Fruit fly (Drosophila melanogaster) whole organism, wandering third instar larva: ENCODE results near the gene Cyp311a1.

Source experiments
- CG32264 ChIP-seq: fragments of 200-800 bp; sonication (Bioruptor generic); optimal IDR thresholded peaks from 2 replicates; lab custom pipeline; 2016; ENCODE audit warnings: missing biosample characterization, missing genetic modification characterization
- br ChIP-seq: fragments of 200-800 bp; sonication (Bioruptor generic); optimal IDR thresholded peaks from 2 replicates; lab custom pipeline; 2016; ENCODE audit warnings: missing biosample characterization, missing genetic modification characterization
- brk ChIP-seq: fragments of 200-800 bp; sonication (Bioruptor generic); optimal IDR thresholded peaks from 2 replicates; lab custom pipeline; 2016; ENCODE audit warnings: missing biosample characterization, mild to moderate bottlenecking, missing genetic modification characterization
- woc ChIP-seq: sonication (Bioruptor generic); optimal IDR thresholded peaks from 2 replicates; lab custom pipeline; 2016; ENCODE audit warnings: missing biosample characterization, mild to moderate bottlenecking, missing genetic modification characterization

DNA sequence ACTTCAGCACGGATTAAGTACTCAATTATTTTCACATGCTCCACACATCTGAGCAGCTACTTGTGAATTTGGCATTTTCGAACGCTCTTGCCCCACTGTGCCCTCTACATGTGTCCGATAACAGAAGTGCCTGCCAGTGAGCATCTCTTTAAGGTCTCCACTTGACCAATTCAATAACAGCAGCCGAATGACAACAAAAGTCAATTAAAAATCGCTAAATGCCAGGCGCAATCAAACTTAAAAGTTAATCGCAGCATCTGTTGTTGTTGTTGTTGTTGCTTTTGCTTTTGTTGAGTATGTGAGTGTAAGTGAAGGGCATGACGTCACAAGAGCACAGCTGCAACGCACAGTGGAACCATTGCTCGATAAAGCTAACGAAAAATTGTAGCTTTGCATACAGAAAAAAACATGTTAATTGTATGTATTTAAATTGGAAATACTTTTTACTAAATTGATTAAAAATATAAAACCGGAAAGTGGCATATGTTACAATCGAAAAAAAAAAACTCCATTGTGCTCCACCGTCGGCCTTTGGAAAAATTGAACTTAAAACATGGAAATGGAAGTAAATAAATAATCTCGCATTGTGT, 16.4 kb downstream of the Cyp311a1 start:
- TF ChIP-seq br (GFP tag; lab: Kevin White, UChicago): peak; percentile 34
- no peak for TF ChIP-seq brk (GFP tag; lab: Kevin White, UChicago)
- TF ChIP-seq CG32264 (GFP tag; lab: Kevin White, UChicago): no peak
- TF ChIP-seq woc: peak; percentile 54
